Fruit fly (Drosophila melanogaster) S2 (cell line): ENCODE measurements around the gene wat.

Experiments used
- CG8478 ChIP-seq: fragments of >200 bp; optimal IDR thresholded peaks from 2 replicates; lab custom pipeline; 2018
- CTCF ChIP-seq, 2 experiments: fragments of >200 bp; optimal IDR thresholded peaks; 2 replicates each; lab custom pipeline; 2018

The wat gene

DNA sequence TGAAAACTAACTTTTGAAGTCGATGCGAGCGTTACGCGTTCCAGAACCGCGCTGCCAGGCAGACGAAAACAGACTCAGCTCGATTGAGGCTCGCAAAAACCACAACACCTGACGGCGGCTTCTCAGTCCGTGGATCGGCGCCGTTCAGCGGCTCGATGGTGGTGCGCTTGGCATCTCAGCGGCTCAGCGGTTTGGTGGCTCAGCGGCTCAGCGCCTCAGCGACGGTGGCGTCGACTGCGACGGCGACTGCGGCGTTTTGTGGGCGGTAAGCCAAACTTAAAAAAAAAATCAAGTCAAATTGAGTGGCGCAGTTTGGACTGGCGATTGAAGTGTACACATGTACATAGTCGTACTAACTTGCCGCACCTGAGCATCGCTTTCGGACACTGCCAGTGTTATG lies at the start of gene wat:
Gene wat, minus strand, starts transcription at position 41 of the 400 bp plus-strand sequence.
- TF ChIP-seq CG8478 (lab: Kevin White, UChicago) (no peak), CTCF (optimal IDR thresholded peaks at IDR 0.05; lab: Kevin White, UChicago) (no peak)

DNA sequence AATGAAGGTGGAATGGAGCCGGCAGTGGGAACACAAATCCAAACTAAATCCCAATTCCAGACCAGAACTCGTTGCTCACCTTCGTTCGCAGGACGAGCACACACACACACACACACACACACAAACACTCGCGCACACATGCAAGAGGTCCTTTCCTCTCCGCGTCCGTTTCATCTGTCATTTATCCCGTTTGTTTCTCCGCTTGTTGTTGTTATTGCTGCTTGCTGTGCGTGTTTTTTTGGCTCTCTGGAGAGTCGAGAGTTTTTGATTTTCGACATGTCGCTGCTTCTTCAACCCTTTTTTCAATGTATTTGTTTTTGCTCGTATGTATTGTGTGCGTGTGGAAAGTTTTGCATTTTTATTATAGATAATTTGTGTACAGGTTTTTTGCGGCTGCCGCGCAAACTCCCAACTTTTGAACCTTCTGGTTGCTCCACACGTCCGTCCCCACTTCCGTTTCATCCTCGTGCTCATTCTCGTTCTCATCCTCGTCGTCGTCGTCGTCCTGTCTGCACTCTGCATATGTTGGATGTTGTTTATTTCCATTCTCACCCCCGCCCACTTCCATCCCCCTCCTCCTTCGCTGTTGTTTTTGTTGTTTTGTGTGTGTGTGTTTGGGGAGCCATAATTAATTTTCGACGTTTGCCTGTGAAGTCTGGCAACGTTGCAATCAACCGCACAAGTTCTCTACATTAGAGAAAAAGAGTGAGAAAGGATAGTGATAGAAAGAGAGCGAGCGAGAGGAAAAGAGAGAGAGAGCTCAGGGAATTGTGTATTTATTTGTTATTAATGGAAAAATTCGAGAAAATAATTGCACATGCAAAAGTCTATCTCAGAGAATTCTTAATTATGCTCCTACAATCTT lies 49.2 kb upstream of the wat start:
- no peak for TF ChIP-seq CG8478 (lab: Kevin White, UChicago)
- no peak for TF ChIP-seq CTCF (optimal IDR thresholded peaks at IDR 0.05; lab: Kevin White, UChicago)

DNA sequence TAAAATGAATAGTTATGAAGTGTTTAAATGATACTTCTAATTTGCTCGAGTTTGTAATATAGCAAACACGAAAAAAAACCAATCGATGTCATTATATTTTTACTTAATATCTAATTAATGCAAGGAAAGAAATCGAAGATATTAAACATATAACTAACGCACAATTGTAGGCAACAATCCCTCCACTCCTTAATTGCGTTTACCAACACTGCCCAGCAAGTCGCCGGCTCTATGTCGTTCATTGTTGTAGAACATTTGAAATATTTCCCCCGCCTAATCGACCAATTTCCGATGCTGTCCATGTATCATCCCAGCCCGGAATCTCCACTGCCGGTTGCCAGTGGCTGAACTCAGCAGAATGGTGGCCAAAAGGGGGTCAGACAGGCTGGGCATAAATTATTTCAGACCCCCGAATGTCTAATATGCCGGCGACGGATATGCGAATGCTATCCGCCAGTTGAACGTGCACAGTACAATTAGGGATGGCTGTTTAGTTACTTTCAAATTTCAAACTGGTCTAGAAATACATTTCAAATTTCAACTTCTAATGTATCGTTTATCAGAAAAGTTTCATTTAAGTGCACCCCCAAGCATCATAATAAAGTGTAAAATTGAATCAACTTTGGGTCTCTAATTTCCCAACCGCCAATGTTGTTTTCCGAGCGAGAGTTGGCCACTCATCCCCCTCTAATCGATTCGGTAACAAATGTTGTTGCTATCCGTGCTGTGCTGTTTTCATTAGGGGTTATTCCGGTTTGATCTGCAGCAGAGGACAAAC lies 48.4 kb upstream of the wat start:
- no peak for TF ChIP-seq CG8478 (lab: Kevin White, UChicago)
- TF ChIP-seq CTCF (optimal IDR thresholded peaks at IDR 0.05; lab: Kevin White, UChicago) = no peak

DNA sequence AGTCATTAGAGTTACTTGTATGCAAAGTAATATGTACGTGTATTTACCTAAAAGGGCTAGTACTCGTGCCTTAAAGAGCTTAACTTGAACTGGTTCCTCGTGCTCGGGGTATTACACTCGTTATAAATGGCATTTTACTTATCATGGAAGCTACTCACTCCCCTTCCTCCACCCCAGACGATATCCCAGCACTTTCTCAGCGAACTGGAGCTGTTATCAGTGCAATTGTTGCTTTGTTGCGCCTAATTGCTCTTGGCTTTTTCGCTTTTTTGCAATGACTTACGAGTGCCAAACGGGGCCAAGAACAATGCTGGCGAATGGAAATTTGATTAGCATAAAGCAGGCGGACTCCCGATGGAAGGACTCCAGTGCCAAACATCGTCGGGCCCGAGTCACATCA lies 46.9 kb upstream of the wat start:
- TF ChIP-seq CG8478 (lab: Kevin White, UChicago) (no peak), CTCF (optimal IDR thresholded peaks at IDR 0.05; lab: Kevin White, UChicago) (no peak)

DNA sequence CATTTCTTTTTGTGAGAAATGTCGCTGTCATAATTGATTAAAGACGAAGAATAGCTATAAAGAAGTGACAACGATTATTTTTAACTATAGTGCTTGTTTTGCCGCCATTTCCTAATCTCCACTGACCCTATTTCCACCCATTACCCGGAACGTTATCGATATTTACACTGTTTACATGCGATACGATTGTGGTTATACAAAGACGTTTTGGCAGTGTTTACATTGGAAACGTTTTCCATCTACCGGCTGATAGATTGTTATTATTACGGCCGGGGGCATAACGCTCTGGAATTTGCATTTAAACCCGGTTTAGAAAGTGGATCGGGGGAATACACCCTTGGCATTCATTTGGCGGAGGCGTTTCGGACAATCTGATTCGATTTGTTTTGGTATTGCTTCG lies 46.1 kb upstream of the wat start:
- TF ChIP-seq CG8478 (lab: Kevin White, UChicago) (no peak), CTCF (optimal IDR thresholded peaks at IDR 0.05; lab: Kevin White, UChicago) (no peak)

DNA sequence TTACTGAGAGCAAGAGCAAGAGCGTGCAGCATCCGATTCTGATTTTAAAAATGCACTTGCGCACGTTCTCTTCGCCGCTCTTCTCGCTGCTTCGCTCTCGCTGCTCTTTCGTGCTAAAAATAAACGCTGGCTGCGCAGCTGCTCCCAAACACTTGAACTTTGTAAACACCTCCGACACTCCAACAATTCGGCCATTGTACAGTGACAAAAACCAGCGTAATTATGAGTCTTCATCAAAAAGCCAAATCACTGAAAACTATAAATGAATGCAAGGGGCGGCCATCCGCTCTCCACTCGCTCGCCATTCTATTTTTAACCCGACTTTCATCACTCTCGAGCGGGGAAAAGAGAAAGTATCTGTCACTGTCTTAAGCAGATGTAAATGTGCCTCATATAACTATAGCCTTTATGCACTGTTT lies 44.5 kb upstream of the wat start:
- TF ChIP-seq CG8478 (lab: Kevin White, UChicago) = no peak
- no peak for TF ChIP-seq CTCF (optimal IDR thresholded peaks at IDR 0.05; lab: Kevin White, UChicago)

DNA sequence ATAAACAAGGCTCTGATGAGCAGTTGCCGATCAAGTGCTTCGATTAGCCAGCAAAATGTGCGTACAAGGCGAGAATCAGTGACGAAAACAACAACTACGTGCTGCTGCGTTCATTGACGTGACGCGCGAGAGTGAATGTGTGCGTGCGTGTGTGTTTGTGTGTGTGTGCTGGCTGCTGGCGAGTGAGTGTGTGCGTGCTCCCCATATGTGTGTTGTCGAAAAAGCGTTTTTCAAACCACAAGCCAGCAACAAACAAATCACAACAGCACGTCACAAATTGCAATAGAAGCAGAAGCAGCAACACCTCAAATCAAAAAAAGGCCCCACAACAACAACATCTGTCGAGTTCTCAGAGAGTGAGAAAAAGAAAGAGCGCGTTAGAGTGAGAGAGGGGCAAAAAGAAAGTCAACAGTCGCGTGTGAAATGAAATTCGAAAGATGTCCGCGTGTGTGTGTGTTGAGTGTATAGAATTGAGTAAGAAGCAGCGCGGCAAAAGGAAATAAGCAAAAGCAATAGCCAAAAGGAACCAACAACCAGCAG lies 43.8 kb upstream of the wat start:
- TF ChIP-seq CTCF (optimal IDR thresholded peaks at IDR 0.05; lab: Kevin White, UChicago) (peak in 1 of 2 experiments; percentile 11), CG8478 (lab: Kevin White, UChicago) (no peak)

DNA sequence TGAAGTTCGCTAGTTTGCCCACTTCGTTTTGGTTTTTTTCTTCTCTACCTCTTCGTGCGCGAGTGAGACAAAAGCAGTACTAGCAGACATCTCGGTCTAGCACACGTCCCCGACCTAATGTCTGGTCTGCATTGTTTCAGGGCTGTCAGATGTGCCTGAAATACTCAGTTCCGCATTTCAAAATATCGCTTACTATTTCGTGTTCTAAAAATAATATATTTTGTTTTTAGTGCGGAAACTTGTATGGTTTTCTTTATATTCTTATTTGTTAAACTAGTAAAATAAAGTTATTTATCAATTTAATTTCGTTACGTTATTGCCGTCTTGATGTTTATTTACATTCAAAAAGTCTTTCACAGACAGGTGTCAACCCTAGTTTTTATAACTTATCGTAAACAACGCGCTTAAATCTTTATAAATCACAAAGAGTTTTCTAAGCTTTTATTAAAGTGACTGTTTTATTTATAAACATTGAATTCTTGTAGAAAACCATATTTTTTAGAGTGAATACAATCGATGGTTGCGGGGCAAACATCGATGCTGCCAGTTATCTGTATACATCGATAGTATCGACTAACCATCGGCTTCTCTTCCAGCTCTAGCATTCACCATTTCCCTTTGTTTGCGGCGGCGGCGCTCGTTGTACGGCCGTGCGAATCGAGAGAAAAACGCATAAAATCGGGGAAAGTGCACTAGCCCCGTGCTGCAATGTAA lies 43.2 kb upstream of the wat start:
- TF ChIP-seq CG8478 (lab: Kevin White, UChicago) (no peak), CTCF (optimal IDR thresholded peaks at IDR 0.05; lab: Kevin White, UChicago) (peak in 1 of 2 experiments; percentile 30)

DNA sequence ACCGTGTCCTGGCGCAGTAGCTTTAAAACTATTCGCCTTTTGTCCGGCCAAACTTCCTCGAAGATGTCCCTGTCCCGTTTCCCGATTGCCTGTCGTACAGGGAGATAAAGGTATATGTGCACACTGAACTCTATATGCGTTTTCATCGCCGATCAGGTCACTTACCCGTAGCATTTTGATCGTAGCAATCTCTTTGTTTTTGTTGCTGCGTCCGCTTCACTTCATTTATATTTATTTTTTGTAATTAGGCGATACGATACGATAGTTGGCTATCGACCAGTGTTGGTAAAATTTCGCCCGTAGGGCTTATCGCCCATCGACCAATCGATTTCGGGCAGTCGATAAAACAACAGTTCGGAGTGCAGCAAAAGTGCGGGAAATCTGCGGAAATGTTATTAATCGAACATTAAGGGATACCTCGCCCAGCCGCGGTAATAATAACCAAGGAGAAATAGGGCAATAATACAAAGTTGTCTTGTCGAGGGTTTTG lies 42.6 kb upstream of the wat start, which contains the start of the genes Cul5 and Bicra:
Gene Cul5, minus strand, starts transcription at position 259 of the 490 bp plus-strand sequence.
Gene Bicra, plus strand, starts transcription at position 324 of the 490 bp plus-strand sequence.
- TF ChIP-seq CG8478 (lab: Kevin White, UChicago) = no peak
- no peak for TF ChIP-seq CTCF (optimal IDR thresholded peaks at IDR 0.05; lab: Kevin White, UChicago)

DNA sequence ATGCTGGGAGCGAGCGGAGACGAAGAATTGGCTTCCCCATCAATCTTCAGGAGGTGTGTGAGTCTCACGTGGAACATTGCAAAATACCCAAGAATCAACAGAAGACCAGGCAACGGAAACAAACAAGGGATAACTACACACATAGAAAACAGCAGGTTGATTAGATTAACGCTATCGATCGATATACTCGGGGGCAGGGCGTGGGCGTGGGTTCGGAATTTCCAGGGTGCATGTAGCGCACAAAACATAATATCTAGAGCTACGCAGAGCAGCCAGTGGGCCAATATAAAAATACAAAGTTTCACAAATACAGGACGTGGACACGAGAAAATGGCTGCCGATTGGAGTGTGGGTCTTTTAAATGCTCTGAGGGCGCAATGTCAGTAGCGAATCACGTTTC lies 39.2 kb upstream of the wat start:
- TF ChIP-seq CTCF (optimal IDR thresholded peaks at IDR 0.05; lab: Kevin White, UChicago) = no peak
- no peak for TF ChIP-seq CG8478 (lab: Kevin White, UChicago)

DNA sequence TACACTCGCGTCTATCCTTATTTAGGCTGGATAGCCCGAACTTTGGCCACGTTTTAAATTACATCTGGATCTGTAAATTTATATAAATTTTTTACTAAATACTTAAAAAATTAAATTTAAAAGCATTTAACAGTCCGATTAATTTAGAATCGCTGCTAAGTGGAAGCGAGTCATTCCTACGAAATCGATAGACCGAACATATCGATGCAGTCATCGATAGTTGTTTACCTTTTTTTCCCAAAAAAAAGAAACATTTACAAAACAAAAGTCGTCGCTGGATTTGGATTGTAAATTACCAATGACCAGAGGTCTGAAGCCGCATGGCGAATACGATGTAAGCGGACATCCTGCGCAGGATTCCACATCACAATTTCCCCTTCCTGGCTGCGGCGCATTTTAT lies 35.5 kb upstream of the wat start, which contains the start of gene Sirt7:
Gene Sirt7, plus strand, starts transcription at position 218 of the 400 bp plus-strand sequence.
- TF ChIP-seq CTCF (optimal IDR thresholded peaks at IDR 0.05; lab: Kevin White, UChicago) (peak in 1 of 2 experiments; percentile 27), CG8478 (lab: Kevin White, UChicago) (no peak)

DNA sequence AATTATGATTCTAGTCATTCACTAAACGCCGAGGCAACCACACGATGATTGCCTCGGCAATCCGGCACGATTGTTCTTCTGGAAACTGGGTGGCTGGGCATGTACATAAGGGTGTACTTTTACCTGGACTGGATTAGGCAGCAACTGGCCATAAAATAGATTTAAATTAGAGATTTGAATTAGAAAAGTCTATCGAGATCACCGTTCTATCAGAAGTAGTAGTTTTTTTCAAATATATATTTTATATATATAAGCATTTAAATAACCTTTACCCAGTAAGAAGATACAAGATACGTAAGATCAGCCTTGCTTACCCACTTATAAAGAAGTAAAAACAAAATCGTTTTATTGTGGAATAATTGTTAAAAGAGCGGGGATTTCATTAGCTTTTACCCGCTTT lies 33.8 kb upstream of the wat start, which contains the start of gene CG11843:
Gene CG11843, plus strand, starts transcription at position 301 of the 400 bp plus-strand sequence.
- no peak for TF ChIP-seq CG8478 (lab: Kevin White, UChicago)
- no peak for TF ChIP-seq CTCF (optimal IDR thresholded peaks at IDR 0.05; lab: Kevin White, UChicago)

DNA sequence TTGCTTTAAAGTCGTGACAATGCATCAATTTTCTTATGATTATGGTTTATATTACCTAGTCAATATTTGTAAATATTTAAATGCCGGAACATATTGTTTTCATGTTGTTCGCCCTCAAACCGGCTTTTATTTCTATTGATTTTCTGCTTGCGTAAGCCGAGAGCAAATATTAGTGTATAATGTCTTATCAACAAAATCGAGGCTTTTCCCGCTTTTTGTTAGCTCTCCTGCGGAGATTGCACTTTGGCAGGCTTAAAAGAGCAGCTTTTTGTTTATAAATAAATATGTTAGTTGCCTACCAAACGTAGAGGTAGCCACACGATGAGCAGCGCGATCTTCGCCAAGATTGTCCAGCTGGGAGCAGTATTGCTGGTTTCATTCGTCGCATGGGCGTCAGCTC lies 32.2 kb upstream of the wat start, which contains the start of gene CG11842:
Gene CG11842, plus strand, starts transcription at position 301 of the 400 bp plus-strand sequence.
- no peak for TF ChIP-seq CTCF (optimal IDR thresholded peaks at IDR 0.05; lab: Kevin White, UChicago)
- TF ChIP-seq CG8478 (lab: Kevin White, UChicago) = no peak

DNA sequence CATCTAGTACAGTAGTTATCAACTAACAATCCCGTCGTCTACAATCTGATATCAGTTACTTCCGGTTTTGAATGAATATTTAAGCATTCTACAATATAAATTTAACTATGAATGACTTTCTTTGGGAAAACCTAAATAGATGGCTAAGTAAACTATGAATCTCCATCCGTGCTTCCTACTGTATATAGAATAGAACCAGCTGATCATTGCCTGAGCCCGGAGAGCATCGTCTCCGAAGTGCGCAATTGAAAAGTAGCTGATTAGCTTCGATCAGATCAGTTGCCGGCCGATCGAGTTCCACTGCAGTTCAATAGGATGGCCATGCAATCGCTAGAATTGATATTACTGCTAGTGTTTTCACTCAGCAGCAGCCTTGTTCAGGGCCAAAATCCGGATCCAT lies 30.6 kb upstream of the wat start, which contains the start of gene CG11841:
Gene CG11841, plus strand, starts transcription at position 301 of the 400 bp plus-strand sequence.
- TF ChIP-seq CG8478 (lab: Kevin White, UChicago) = no peak
- TF ChIP-seq CTCF (optimal IDR thresholded peaks at IDR 0.05; lab: Kevin White, UChicago) = no peak
